Worm (Caenorhabditis elegans) whole organism, young adult: ENCODE data around the gene trcs-2.

Source experiments
- F23B12.7 ChIP-seq: sonication (generic microtip); optimal IDR thresholded peaks from 2 replicates; lab custom pipeline; 2017; ENCODE audit warnings: missing genetic modification characterization, mild to moderate bottlenecking, missing compliant biosample characterization, antibody characterized with exemption, moderate library complexity; ENCODE audit not compliant: insufficient read depth
- ZK185.1 ChIP-seq: sonication (generic microtip); optimal IDR thresholded peaks from 2 replicates; lab custom pipeline; 2016; ENCODE audit warnings: mild to moderate bottlenecking, missing genetic modification characterization, missing compliant biosample characterization; ENCODE audit not compliant: poor library complexity, severe bottlenecking
- snpc-3.4 ChIP-seq: sonication (generic microtip); optimal IDR thresholded peaks from 2 replicates; lab custom pipeline; 2017; ENCODE audit warnings: missing genetic modification characterization, mild to moderate bottlenecking, missing compliant biosample characterization, antibody characterized with exemption, moderate library complexity, missing genotype, missing genetic modification reagents
- unc-62 ChIP-seq: fragments of 150-350 bp; optimal IDR thresholded peaks from 2 replicates; lab custom pipeline; 2014; ENCODE audit warnings: missing biosample characterization, missing genetic modification reagents, missing genetic modification characterization
- zim-3 ChIP-seq: sonication (generic microtip); optimal IDR thresholded peaks from 2 replicates; lab custom pipeline; 2017; ENCODE audit warnings: mild to moderate bottlenecking, missing genetic modification characterization, moderate library complexity, missing compliant biosample characterization

DNA sequence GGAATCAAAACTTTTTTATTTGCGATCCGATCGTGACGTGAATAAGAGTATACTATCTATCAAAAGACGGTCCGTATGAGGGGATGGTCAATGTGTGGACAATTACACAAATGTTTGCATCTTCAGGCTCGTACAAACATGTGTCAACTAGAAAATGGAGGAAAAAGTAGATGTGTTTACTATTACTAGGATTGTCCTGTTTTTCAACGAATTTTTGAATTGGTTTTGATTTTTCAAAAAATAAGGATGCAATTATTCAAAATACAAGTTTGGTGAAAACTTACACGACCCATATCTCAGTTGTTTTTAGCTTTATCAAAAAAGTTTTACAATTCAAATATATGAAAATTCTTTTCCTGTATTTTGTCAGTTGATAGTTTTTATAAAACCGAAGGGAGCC is 33.0 kb downstream of the trcs-2 start, which contains the start of gene K08F8.7:
- no peak for TF ChIP-seq snpc-3.4
- TF ChIP-seq ZK185.1, result no peak
- no peak for TF ChIP-seq unc-62
- TF ChIP-seq zim-3 (tag; lab: Kevin White, UChicago), result no peak
- TF ChIP-seq F23B12.7 (tag; lab: Kevin White, UChicago), result no peak
